Fruit fly (Drosophila melanogaster): Measurements from ENCODE around the gene CG6184.

The CG6184 gene

DNA sequence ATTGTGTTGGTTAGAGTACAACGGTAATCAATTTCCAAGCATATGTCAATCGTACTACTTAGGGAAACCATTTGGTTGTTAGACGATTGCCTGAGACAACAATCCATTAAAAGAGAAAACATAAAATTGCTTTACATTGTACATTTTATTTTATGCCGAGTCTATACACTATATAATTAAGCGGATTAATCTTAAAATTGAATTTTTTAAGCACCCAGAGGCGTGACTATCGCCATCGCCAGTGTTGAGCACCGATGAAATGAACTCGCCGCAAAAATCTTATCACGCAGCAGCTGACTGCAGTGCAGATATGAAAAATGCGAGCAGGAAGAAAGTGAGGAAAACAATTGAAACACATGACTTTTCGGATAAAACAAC is 14.8 kb downstream of the CG6184 start (continued):
- peak; percentile 19 to 79 for TF ChIP-seq crp (GFP tag; optimal IDR thresholded peaks at IDR 0.05)
- peak; percentile 76; the same call in 1 of the 2 replicates for TF ChIP-seq amos (GFP tag; IDR thresholded peaks at IDR 0.05; ENCODE audit: partially characterized antibody)
- no peak for TF ChIP-seq CG17328 (GFP tag; IDR thresholded peaks at IDR 0.05)
- no peak for TF ChIP-seq CG33557 (GFP tag; optimal IDR thresholded peaks at IDR 0.05)
- TF ChIP-seq CG3847 (GFP tag; IDR thresholded peaks at IDR 0.05), result 0 out of 2 replicates have a peak, but pooled peaks have one; percentile 12
- no peak for TF ChIP-seq HmgD (GFP tag; optimal IDR thresholded peaks at IDR 0.05)
- no peak for TF ChIP-seq D (optimal IDR thresholded peaks at IDR 0.05)
- TF ChIP-seq D (GFP tag; optimal IDR thresholded peaks at IDR 0.05), result no peak
- TF ChIP-seq CG12659 (GFP tag; optimal IDR thresholded peaks at IDR 0.05), result peak; percentile 12
- peak; percentile 70 for TF ChIP-seq sob (GFP tag; IDR thresholded peaks at IDR 0.05)
- no peak for TF ChIP-seq CG43689 (GFP tag; IDR thresholded peaks at IDR 0.05)
- peak; percentile 34 for TF ChIP-seq Dref (GFP tag; IDR thresholded peaks at IDR 0.05)
- no peak for TF ChIP-seq CG6654 (GFP tag; optimal IDR thresholded peaks at IDR 0.05)
- TF ChIP-seq Bdp1 (GFP tag; optimal IDR thresholded peaks at IDR 0.05), result no peak
- no peak for TF ChIP-seq schlank (tag; optimal IDR thresholded peaks at IDR 0.05)
- no peak for TF ChIP-seq CG10654 (GFP tag; optimal IDR thresholded peaks at IDR 0.05)
- TF ChIP-seq Ptx1 (GFP tag; IDR thresholded peaks at IDR 0.05), result no peak
- no peak for TF ChIP-seq ro (GFP tag; IDR thresholded peaks at IDR 0.05)
- no peak for TF ChIP-seq Adf1 (GFP tag; IDR thresholded peaks at IDR 0.05)
- no peak for TF ChIP-seq CG30020 (tag; optimal IDR thresholded peaks at IDR 0.05)
- TF ChIP-seq CG2889 (GFP tag; IDR thresholded peaks at IDR 0.05), result no peak
- peak; percentile 3 for TF ChIP-seq Ets97D (GFP tag; optimal IDR thresholded peaks at IDR 0.05)
- TF ChIP-seq hbn (GFP tag; IDR thresholded peaks at IDR 0.05; ENCODE audit: partially characterized antibody), result peak; percentile 70
- peak; percentile 11 for TF ChIP-seq Hmr (GFP tag; optimal IDR thresholded peaks at IDR 0.05)
- TF ChIP-seq Chrac-16 (GFP tag; optimal IDR thresholded peaks at IDR 0.05), result no peak
- TF ChIP-seq BEAF-32 (GFP tag; optimal IDR thresholded peaks at IDR 0.05), result peak; percentile 75
- TF ChIP-seq toy (GFP tag; IDR thresholded peaks at IDR 0.05), result no peak
- TF ChIP-seq Doc3 (GFP tag; IDR thresholded peaks at IDR 0.05; ENCODE audit: partially characterized antibody), result peak; percentile 81
- TF ChIP-seq CG16813 (GFP tag; IDR thresholded peaks at IDR 0.05; ENCODE audit: partially characterized antibody), result peak; percentile 69
- TF ChIP-seq CG2120 (GFP tag; optimal IDR thresholded peaks at IDR 0.05), result peak; percentile 27
- TF ChIP-seq CG1792 (GFP tag; optimal IDR thresholded peaks at IDR 0.05), result no peak
- 0 out of 3 replicates have a peak, but pooled peaks have one; percentile 26 for TF ChIP-seq Mrtf (GFP tag; IDR thresholded peaks at IDR 0.05)
- TF ChIP-seq nau (GFP tag; optimal IDR thresholded peaks at IDR 0.05), result no peak
- no peak for TF ChIP-seq dmrt99B (tag; optimal IDR thresholded peaks at IDR 0.05)
- no peak for TF ChIP-seq gcm (GFP tag; optimal IDR thresholded peaks at IDR 0.05)
- TF ChIP-seq CG2116 (GFP tag; optimal IDR thresholded peaks at IDR 0.05), result peak; percentile 47
- TF ChIP-seq ranshi (GFP tag; IDR thresholded peaks at IDR 0.05), result no peak
- TF ChIP-seq CG16779 (GFP tag; IDR thresholded peaks at IDR 0.05), result no peak
- no peak for TF ChIP-seq CG11695 (GFP tag; IDR thresholded peaks at IDR 0.05)
- TF ChIP-seq wor (GFP tag; IDR thresholded peaks at IDR 0.05), result no peak
- no peak for TF ChIP-seq sim (GFP tag; IDR thresholded peaks at IDR 0.05)
- TF ChIP-seq kni (GFP tag; optimal IDR thresholded peaks at IDR 0.05), result no peak
- no peak for TF ChIP-seq Doc2 (GFP tag; IDR thresholded peaks at IDR 0.05)
- TF ChIP-seq CG14014 (GFP tag; IDR thresholded peaks at IDR 0.05), result 0 out of 2 replicates have a peak, but pooled peaks have one; percentile 21
- TF ChIP-seq CG13424 (tag; optimal IDR thresholded peaks at IDR 0.05), result no peak
- no peak for TF ChIP-seq vfl (GFP tag; optimal IDR thresholded peaks at IDR 0.05)
- no peak for TF ChIP-seq Atf3 (GFP tag; optimal IDR thresholded peaks at IDR 0.05)
- TF ChIP-seq HHEX (GFP tag; optimal IDR thresholded peaks at IDR 0.05), result no peak
